Fruit fly (Drosophila melanogaster) whole organism, embryonic: ENCODE measurements around the gene CG14840.
A peak's percentile ranks its signal among the peaks of the same experiment; 100 is the strongest.

Experiments
- B-H2 ChIP-seq: fragments of 200-800 bp; sonication (Bioruptor generic); optimal IDR thresholded peaks from 2 replicates; lab custom pipeline; 2018; ENCODE audit warnings: missing biosample characterization, mild to moderate bottlenecking, missing genetic modification characterization
- BtbVII ChIP-seq: fragments of 200-800 bp; sonication (Bioruptor generic); optimal IDR thresholded peaks from 3 replicates; lab custom pipeline; 2017; ENCODE audit warnings: missing biosample characterization, mild to moderate bottlenecking, missing genetic modification characterization
- CG1024 ChIP-seq: fragments of 200-800 bp; sonication (Bioruptor generic); IDR thresholded peaks from 2 replicates; pipeline ENCODE4 v1.3.6; 2022; ENCODE audit warnings: missing biosample characterization, missing genetic modification characterization
- CG10462 ChIP-seq: fragments of 200-800 bp; sonication (Bioruptor generic); optimal IDR thresholded peaks from 2 replicates; lab custom pipeline; 2016; ENCODE audit warnings: missing biosample characterization, missing genetic modification characterization
- CG11456 ChIP-seq: fragments of 200-800 bp; sonication (Bioruptor generic); IDR thresholded peaks from 3 replicates; pipeline ENCODE4 v1.3.6; 2022; ENCODE audit warnings: missing biosample characterization, missing genetic modification characterization
- CG11504 ChIP-seq: fragments of 200-800 bp; sonication (Bioruptor generic); optimal IDR thresholded peaks from 3 replicates; lab custom pipeline; 2019; ENCODE audit warnings: missing biosample characterization, mild to moderate bottlenecking, missing genetic modification characterization, moderate library complexity
- CG12155 ChIP-seq: fragments of 200-800 bp; sonication (Bioruptor generic); optimal IDR thresholded peaks from 3 replicates; lab custom pipeline; 2016; ENCODE audit warnings: missing biosample characterization, missing genetic modification characterization
- CG13424 ChIP-seq: fragments of 200-800 bp; sonication (Bioruptor generic); optimal IDR thresholded peaks from 2 replicates; lab custom pipeline; 2019; ENCODE audit warnings: missing biosample characterization, mild to moderate bottlenecking, missing genetic modification characterization, moderate library complexity
- CG13775 ChIP-seq: fragments of 200-800 bp; sonication (Bioruptor generic); optimal IDR thresholded peaks from 3 replicates; lab custom pipeline; 2017; ENCODE audit warnings: missing biosample characterization, mild to moderate bottlenecking, missing genetic modification characterization
- CG14860 ChIP-seq: fragments of 200-800 bp; sonication (Bioruptor generic); IDR thresholded peaks from 3 replicates; pipeline ENCODE4 v1.3.6; 2022; ENCODE audit warnings: missing biosample characterization, missing genetic modification characterization; ENCODE audit not compliant: partially characterized antibody
- CG15073 ChIP-seq: fragments of 200-800 bp; sonication (Bioruptor generic); optimal IDR thresholded peaks from 2 replicates; lab custom pipeline; 2016; ENCODE audit warnings: missing biosample characterization, missing genetic modification characterization
- CG1602 ChIP-seq: fragments of 200-800 bp; sonication (Bioruptor generic); optimal IDR thresholded peaks from 3 replicates; lab custom pipeline; 2016; ENCODE audit warnings: missing biosample characterization, missing genetic modification characterization
- CG17361 ChIP-seq: fragments of 200-800 bp; sonication (Bioruptor generic); IDR thresholded peaks from 3 replicates; pipeline ENCODE4 v1.3.6; 2022; ENCODE audit warnings: missing biosample characterization, missing genetic modification characterization
- CG18262 ChIP-seq: fragments of 200-800 bp; optimal IDR thresholded peaks from 3 replicates; lab custom pipeline; 2019; ENCODE audit warnings: missing biosample characterization, mild to moderate bottlenecking, missing genetic modification characterization, moderate library complexity
- CG30403 ChIP-seq: fragments of 200-800 bp; sonication (Bioruptor generic); optimal IDR thresholded peaks from 3 replicates; lab custom pipeline; 2016; ENCODE audit warnings: missing biosample characterization, missing genetic modification characterization
- CG5953 ChIP-seq: fragments of 200-800 bp; sonication (Bioruptor generic); IDR thresholded peaks from 2 replicates; pipeline ENCODE4 v1.3.6; 2022; ENCODE audit warnings: missing biosample characterization, missing genetic modification characterization
- CG6854 ChIP-seq: fragments of 200-800 bp; sonication (Bioruptor generic); optimal IDR thresholded peaks from 3 replicates; lab custom pipeline; 2017; ENCODE audit warnings: missing biosample characterization, mild to moderate bottlenecking, missing genetic modification characterization
- CG7786 ChIP-seq: fragments of 200-800 bp; sonication (Bioruptor generic); optimal IDR thresholded peaks from 2 replicates; lab custom pipeline; 2016; ENCODE audit warnings: missing biosample characterization, missing genetic modification characterization
- CG7987 ChIP-seq: fragments of 200-800 bp; sonication (Bioruptor generic); optimal IDR thresholded peaks from 2 replicates; lab custom pipeline; 2018; ENCODE audit warnings: missing biosample characterization, mild to moderate bottlenecking, missing genetic modification characterization, moderate library complexity
- CG9437 ChIP-seq: fragments of 200-800 bp; sonication (Bioruptor generic); optimal IDR thresholded peaks from 2 replicates; lab custom pipeline; 2018; ENCODE audit warnings: missing biosample characterization, mild to moderate bottlenecking, missing genetic modification characterization
- CG9817 ChIP-seq: fragments of 200-800 bp; sonication (Bioruptor generic); optimal IDR thresholded peaks from 2 replicates; lab custom pipeline; 2018; ENCODE audit warnings: missing biosample characterization, mild to moderate bottlenecking, missing genetic modification characterization, moderate library complexity
- Deaf1 ChIP-seq: fragments of 200-800 bp; optimal IDR thresholded peaks from 3 replicates; lab custom pipeline; 2019; ENCODE audit warnings: missing biosample characterization, mild to moderate bottlenecking, missing genetic modification characterization, moderate library complexity
- Fer1 ChIP-seq: fragments of 200-800 bp; sonication (Bioruptor generic); optimal IDR thresholded peaks from 2 replicates; lab custom pipeline; 2017; ENCODE audit warnings: missing biosample characterization, mild to moderate bottlenecking, missing genetic modification characterization
- HLH4C ChIP-seq: fragments of 200-800 bp; sonication (Bioruptor generic); IDR thresholded peaks from 3 replicates; pipeline ENCODE4 v1.3.6; 2022; ENCODE audit warnings: missing biosample characterization, missing genetic modification characterization; ENCODE audit not compliant: partially characterized antibody
- Hsf ChIP-seq: fragments of 200-800 bp; sonication (Bioruptor generic); optimal IDR thresholded peaks from 3 replicates; lab custom pipeline; 2016; ENCODE audit warnings: missing biosample characterization, missing genetic modification characterization
- Lim3 ChIP-seq: fragments of 200-800 bp; sonication (Bioruptor generic); IDR thresholded peaks from 2 replicates; pipeline ENCODE4 v1.3.6; 2022; ENCODE audit warnings: missing biosample characterization, missing genetic modification characterization
- NFAT ChIP-seq: fragments of 200-800 bp; sonication (Bioruptor generic); IDR thresholded peaks from 2 replicates; pipeline ENCODE4 v1.3.6; 2022; ENCODE audit warnings: missing biosample characterization, missing genetic modification characterization
- Neu2 ChIP-seq: fragments of 200-800 bp; sonication (Bioruptor generic); optimal IDR thresholded peaks from 3 replicates; lab custom pipeline; 2016; ENCODE audit warnings: missing biosample characterization, missing genetic modification characterization, borderline replicate concordance
- Oli ChIP-seq: fragments of 200-800 bp; sonication (Bioruptor generic); optimal IDR thresholded peaks from 2 replicates; lab custom pipeline; 2018; ENCODE audit warnings: missing biosample characterization, mild to moderate bottlenecking, missing genetic modification characterization, moderate library complexity
- Sox100B ChIP-seq: fragments of 200-800 bp; sonication (Bioruptor generic); optimal IDR thresholded peaks from 3 replicates; lab custom pipeline; 2018; ENCODE audit warnings: missing biosample characterization, mild to moderate bottlenecking, missing genetic modification characterization
- Ssrp ChIP-seq: fragments of 200-800 bp; sonication (Bioruptor generic); optimal IDR thresholded peaks from 2 replicates; lab custom pipeline; 2018; ENCODE audit warnings: missing biosample characterization, mild to moderate bottlenecking, missing genetic modification characterization, moderate library complexity
- Trl ChIP-seq, 3 experiments: fragments of >200 bp in 2 of 3; fragments of 200-800 bp in 1 of 3; sonication (Bioruptor generic) in 1 of 3; optimal IDR thresholded peaks; 2 replicates in 1 of 3; 3 replicates in 2 of 3; lab custom pipeline; 2016 to 2017; ENCODE audit warnings: missing biosample characterization in 1 of 3, missing genetic modification characterization in 1 of 3
- crc ChIP-seq: fragments of 200-800 bp; sonication (Bioruptor generic); optimal IDR thresholded peaks from 2 replicates; lab custom pipeline; 2016; ENCODE audit warnings: missing biosample characterization, missing genetic modification characterization
- cwo ChIP-seq: fragments of 200-800 bp; sonication (Bioruptor generic); optimal IDR thresholded peaks from 3 replicates; lab custom pipeline; 2017; ENCODE audit warnings: missing biosample characterization, missing genetic modification characterization, mild to moderate bottlenecking, moderate library complexity, missing genetic modification reagents
- danr ChIP-seq: fragments of 200-800 bp; sonication (Bioruptor generic); IDR thresholded peaks from 2 replicates; pipeline ENCODE4 v1.3.6; 2022; ENCODE audit warnings: missing biosample characterization, missing genetic modification characterization
- exex ChIP-seq: fragments of 200-800 bp; sonication (Bioruptor generic); optimal IDR thresholded peaks from 4 replicates; lab custom pipeline; 2018; ENCODE audit warnings: missing biosample characterization, mild to moderate bottlenecking, missing genetic modification characterization, moderate library complexity
- lab ChIP-seq: fragments of 200-800 bp; sonication (Bioruptor generic); optimal IDR thresholded peaks from 3 replicates; lab custom pipeline; 2017; ENCODE audit warnings: missing biosample characterization, missing genetic modification characterization, mild to moderate bottlenecking, moderate library complexity, missing genetic modification reagents
- lilli ChIP-seq: fragments of 200-800 bp; sonication (Bioruptor generic); optimal IDR thresholded peaks from 3 replicates; lab custom pipeline; 2016; ENCODE audit warnings: missing biosample characterization, missing genetic modification characterization
- luna ChIP-seq: fragments of 200-800 bp; sonication (Bioruptor generic); optimal IDR thresholded peaks from 2 replicates; lab custom pipeline; 2016; ENCODE audit warnings: missing biosample characterization, missing genetic modification characterization
- mam ChIP-seq: fragments of 200-800 bp; sonication (Bioruptor generic); optimal IDR thresholded peaks from 3 replicates; lab custom pipeline; 2016; ENCODE audit warnings: missing biosample characterization, missing genetic modification characterization
- p53 ChIP-seq: fragments of 200-800 bp; sonication (Bioruptor generic); optimal IDR thresholded peaks from 2 replicates; lab custom pipeline; 2016; ENCODE audit warnings: missing biosample characterization, missing genetic modification characterization
- run ChIP-seq: fragments of 200-800 bp; sonication (Bioruptor generic); optimal IDR thresholded peaks from 3 replicates; lab custom pipeline; 2018; ENCODE audit warnings: missing biosample characterization, mild to moderate bottlenecking, missing genetic modification characterization
- sc ChIP-seq, 3 experiments: fragments of >200 bp in 2 of 3; fragments of 200-800 bp in 1 of 3; sonication (Bioruptor generic) in 1 of 3; optimal IDR thresholded peaks; 2 replicates in 2 of 3; 3 replicates in 1 of 3; lab custom pipeline; 2017; ENCODE audit warnings: mild to moderate bottlenecking in 1 of 3, missing biosample characterization in 1 of 3, missing genetic modification characterization in 1 of 3, missing genetic modification reagents in 1 of 3
- sens ChIP-seq: fragments of 200-800 bp; sonication (Bioruptor generic); peaks from one replicate; lab custom pipeline; 2016; ENCODE audit warnings: missing biosample characterization, missing genetic modification characterization
- sisA ChIP-seq: fragments of 200-800 bp; sonication (Bioruptor generic); IDR thresholded peaks from 2 replicates; pipeline ENCODE4 v1.3.6; 2022; ENCODE audit warnings: missing biosample characterization, missing genetic modification characterization
- sug ChIP-seq: fragments of 200-800 bp; optimal IDR thresholded peaks from 2 replicates; lab custom pipeline; 2019; ENCODE audit warnings: missing biosample characterization, mild to moderate bottlenecking, missing genetic modification characterization, moderate library complexity
- unpg ChIP-seq: fragments of 200-800 bp; sonication (Bioruptor generic); optimal IDR thresholded peaks from 3 replicates; lab custom pipeline; 2018; ENCODE audit warnings: missing biosample characterization, mild to moderate bottlenecking, missing genetic modification characterization, moderate library complexity
- vfl ChIP-seq: fragments of 200-800 bp; sonication (Bioruptor generic); optimal IDR thresholded peaks from 2 replicates; lab custom pipeline; 2016; ENCODE audit warnings: missing biosample characterization, missing genetic modification characterization

CG14840 gene

DNA sequence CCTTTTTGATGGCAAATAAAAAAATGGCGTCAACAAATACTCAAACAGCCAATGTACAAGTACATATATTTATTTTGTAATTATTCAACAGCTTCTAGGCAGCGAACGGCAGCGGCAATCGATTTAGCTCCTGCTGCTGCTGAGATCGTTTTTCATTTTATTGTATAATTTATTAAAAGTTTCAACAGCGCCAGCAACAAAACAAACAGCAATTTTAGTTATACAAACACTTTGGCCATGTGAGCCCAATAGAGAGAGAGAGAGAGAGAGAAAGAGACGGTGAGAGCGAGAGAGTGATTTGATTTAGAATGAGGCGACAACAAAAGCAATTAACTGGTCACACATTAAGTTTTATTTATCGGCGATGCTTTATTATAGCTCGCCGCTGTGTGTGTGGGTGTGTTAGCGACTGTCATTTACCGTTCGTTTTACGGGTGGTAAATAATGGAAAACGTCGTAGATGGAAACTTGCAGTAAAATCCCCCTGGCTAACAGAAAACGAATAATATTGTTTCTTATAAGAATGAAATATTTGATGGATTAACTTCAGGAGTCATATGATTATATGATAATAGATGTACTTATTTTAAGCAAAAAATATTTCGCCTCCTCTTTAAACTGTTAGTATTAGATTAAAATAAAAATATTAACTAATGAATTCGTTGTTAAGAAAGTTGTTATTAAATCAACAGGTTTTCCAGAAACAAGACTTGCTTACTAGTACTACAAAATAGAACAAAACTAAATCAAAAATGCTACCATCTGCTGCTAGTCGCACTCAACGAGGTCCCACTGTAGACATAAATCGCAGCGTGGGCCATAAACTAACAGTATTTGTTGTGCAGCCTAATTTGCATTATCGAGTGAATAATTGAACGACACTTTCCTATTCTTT is 24.3 kb upstream of the CG14840 start:
- TF ChIP-seq B-H2 (peak; percentile 38), Lim3 (GFP tag; lab: Robert Waterston, UW) (no peak), lab (GFP tag; lab: Kevin White, UChicago) (peak; percentile 42), CG14860 (GFP tag; lab: Robert Waterston, UW) (no peak), CG17361 (no peak), exex (tag; lab: Kevin White, UChicago) (peak; percentile 77), Ssrp (tag; lab: Kevin White, UChicago) (peak; percentile 11), Oli (tag; lab: Kevin White, UChicago) (peak; percentile 34), NFAT (no peak), CG11504 (tag; lab: Kevin White, UChicago) (peak; percentile 35), CG30403 (peak; percentile 25), CG13775 (peak; percentile 13), sc (optimal IDR thresholded peaks at IDR 0.05; lab: Kevin White, UChicago) (no peak), sc (GFP tag; optimal IDR thresholded peaks at IDR 0.05; lab: Kevin White, UChicago) (peak; percentile 19), run (tag; lab: Kevin White, UChicago) (no peak), luna (no peak), Sox100B (GFP tag; lab: Kevin White, UChicago) (no peak), CG1024 (GFP tag; lab: Robert Waterston, UW) (no peak), CG12155 (GFP tag; lab: Kevin White, UChicago) (peak; percentile 5), CG5953 (no peak), CG9817 (tag; lab: Kevin White, UChicago) (peak; percentile 16), crc (no peak), HLH4C (GFP tag; lab: Robert Waterston, UW) (no peak), CG15073 (GFP tag; lab: Kevin White, UChicago) (no peak), unpg (GFP tag; lab: Kevin White, UChicago) (peak; percentile 7), mam (GFP tag; lab: Kevin White, UChicago) (peak; percentile 6), cwo (GFP tag; lab: Kevin White, UChicago) (peak; percentile 21), CG1602 (GFP tag; lab: Kevin White, UChicago) (peak; percentile 10), BtbVII (GFP tag; lab: Kevin White, UChicago) (peak; percentile 58), sug (tag; lab: Kevin White, UChicago) (peak; percentile 19), CG13424 (tag; lab: Kevin White, UChicago) (peak; percentile 14), CG7987 (peak; percentile 14), Hsf (GFP tag; lab: Kevin White, UChicago) (no peak), CG9437 (GFP tag; lab: Kevin White, UChicago) (peak; percentile 16), danr (GFP tag; lab: Robert Waterston, UW) (no peak), Fer1 (peak; percentile 8), CG7786 (GFP tag; lab: Kevin White, UChicago) (no peak), CG11456 (GFP tag; lab: Robert Waterston, UW) (no peak), Deaf1 (peak; percentile 29), p53 (GFP tag; lab: Kevin White, UChicago) (no peak), Neu2 (GFP tag; lab: Kevin White, UChicago) (no peak), Trl (optimal IDR thresholded peaks at IDR 0.05; lab: Kevin White, UChicago) (peak; percentile 71 to 92), Trl (GFP tag; optimal IDR thresholded peaks at IDR 0.05; lab: Kevin White, UChicago) (no peak), CG6854 (GFP tag; lab: Kevin White, UChicago) (peak; percentile 13), lilli (peak; percentile 40), vfl (GFP tag; lab: Kevin White, UChicago) (no peak), sisA (GFP tag; lab: Robert Waterston, UW) (no peak), CG18262 (tag; lab: Kevin White, UChicago) (peak; percentile 10), CG10462 (GFP tag; lab: Kevin White, UChicago) (no peak), sens (GFP tag; lab: Kevin White, UChicago) (peak; percentile 71)
